Worm (Caenorhabditis elegans): ENCODE data around the gene B0273.115.

The B0273.115 gene

ce11 chrIV:5528285-5528684 lies 37.3 kb upstream of the B0273.115 start, which contains the start of gene unc-5:
unc-5 (minus strand) TSS chrIV:5528338.
- TF ChIP-seq ztf-11 (tag; optimal IDR thresholded peaks at IDR 0.05) (no peak), aly-2 (tag; optimal IDR thresholded peaks at IDR 0.05) (no peak), lin-39 (tag; optimal IDR thresholded peaks at IDR 0.05) (no peak), nhr-77 (tag; optimal IDR thresholded peaks at IDR 0.05) (no peak), nhr-12 (tag; optimal IDR thresholded peaks at IDR 0.05) (no peak), elt-3 (tag; optimal IDR thresholded peaks at IDR 0.05) (no peak), nhr-10 (tag; optimal IDR thresholded peaks at IDR 0.05) (no peak), C34F6.9 (tag; optimal IDR thresholded peaks at IDR 0.05) (no peak), mdl-1 (tag; optimal IDR thresholded peaks at IDR 0.05) (no peak), gmeb-1 (tag; optimal IDR thresholded peaks at IDR 0.05) (no peak), blmp-1 (tag; optimal IDR thresholded peaks at IDR 0.05; ENCODE audit: insufficient read depth) (no peak), nhr-21 (tag; optimal IDR thresholded peaks at IDR 0.05) (no peak), peb-1 (tag; optimal IDR thresholded peaks at IDR 0.05) (no peak), F13H6.1 (tag; optimal IDR thresholded peaks at IDR 0.05) (no peak), ceh-82 (tag; optimal IDR thresholded peaks at IDR 0.05) (no peak), ZK546.5 (tag; optimal IDR thresholded peaks at IDR 0.05) (no peak), unc-39 (tag; optimal IDR thresholded peaks at IDR 0.05) (no peak), nhr-129 (tag; optimal IDR thresholded peaks at IDR 0.05) (no peak)

- TF ChIP-seq R02D3.7 (tag; optimal IDR thresholded peaks at IDR 0.05) (no peak), ztf-4 (tag; optimal IDR thresholded peaks at IDR 0.05) (no peak), skn-1 (tag; optimal IDR thresholded peaks at IDR 0.05) (no peak), sem-4 (tag; optimal IDR thresholded peaks at IDR 0.05) (no peak), nhr-10 (tag; optimal IDR thresholded peaks at IDR 0.05) (no peak), ztf-1 (GFP tag; conservative IDR thresholded peaks at IDR 0.05) (no peak)
These were observed 35.9 kb upstream of the B0273.115 start for ce11 chrIV:5526711-5527383.

- TF ChIP-seq lin-11 (tag; optimal IDR thresholded peaks at IDR 0.05) (no peak), Y55F3AM.14 (GFP tag; optimal IDR thresholded peaks at IDR 0.05) (no peak), ztf-4 (tag; optimal IDR thresholded peaks at IDR 0.05) (no peak), sem-4 (tag; optimal IDR thresholded peaks at IDR 0.05) (no peak), mab-5 (tag; optimal IDR thresholded peaks at IDR 0.05) (peak; percentile 76), mdl-1 (tag; optimal IDR thresholded peaks at IDR 0.05) (no peak), unc-55 (GFP tag; optimal IDR thresholded peaks at IDR 0.05) (peak; percentile 93), nhr-21 (tag; optimal IDR thresholded peaks at IDR 0.05) (no peak), zag-1 (tag; optimal IDR thresholded peaks at IDR 0.05) (no peak)
These were observed 28.1 kb upstream of the B0273.115 start for ce11 chrIV:5519044-5519443.

- TF ChIP-seq nhr-12 (tag; optimal IDR thresholded peaks at IDR 0.05), result no peak
- no peak for TF ChIP-seq nhr-6 (tag; optimal IDR thresholded peaks at IDR 0.05)
- no peak for TF ChIP-seq nhr-10 (tag; optimal IDR thresholded peaks at IDR 0.05)
- TF ChIP-seq crh-2 (tag; optimal IDR thresholded peaks at IDR 0.05), result no peak
These were observed 23.8 kb upstream of the B0273.115 start for ce11 chrIV:5514789-5515188.

- TF ChIP-seq gmeb-1 (tag; optimal IDR thresholded peaks at IDR 0.05) (no peak), nhr-6 (tag; optimal IDR thresholded peaks at IDR 0.05) (no peak), zag-1 (tag; optimal IDR thresholded peaks at IDR 0.05) (no peak), sma-9 (GFP tag; optimal IDR thresholded peaks at IDR 0.05) (no peak), sma-9 (tag; optimal IDR thresholded peaks at IDR 0.05) (no peak), R02D3.7 (tag; optimal IDR thresholded peaks at IDR 0.05) (no peak), C34F6.9 (tag; optimal IDR thresholded peaks at IDR 0.05) (peak; percentile 4), lin-11 (tag; optimal IDR thresholded peaks at IDR 0.05) (no peak)
These were observed 16.8 kb upstream of the B0273.115 start for ce11 chrIV:5507754-5508153.

ce11 chrIV:5506642-5507041 lies 15.7 kb upstream of the B0273.115 start:
- TF ChIP-seq sma-3 (GFP tag; optimal IDR thresholded peaks at IDR 0.05) (no peak), dmd-4 (tag; optimal IDR thresholded peaks at IDR 0.05) (no peak), unc-39 (tag; optimal IDR thresholded peaks at IDR 0.05) (no peak), peb-1 (tag; optimal IDR thresholded peaks at IDR 0.05) (no peak), nhr-77 (tag; optimal IDR thresholded peaks at IDR 0.05) (no peak), F13H6.1 (tag; optimal IDR thresholded peaks at IDR 0.05) (no peak), ztf-4 (tag; optimal IDR thresholded peaks at IDR 0.05) (no peak), alr-1 (tag; optimal IDR thresholded peaks at IDR 0.05) (no peak), gmeb-1 (tag; optimal IDR thresholded peaks at IDR 0.05) (no peak), sma-9 (GFP tag; optimal IDR thresholded peaks at IDR 0.05) (peak; percentile 7), sma-9 (tag; optimal IDR thresholded peaks at IDR 0.05) (no peak), ztf-1 (GFP tag; conservative IDR thresholded peaks at IDR 0.05) (no peak), nhr-12 (tag; optimal IDR thresholded peaks at IDR 0.05) (no peak), lin-11 (tag; optimal IDR thresholded peaks at IDR 0.05) (no peak), unc-55 (GFP tag; optimal IDR thresholded peaks at IDR 0.05) (no peak), lsy-2 (tag; optimal IDR thresholded peaks at IDR 0.05) (no peak), nhr-11 (tag; optimal IDR thresholded peaks at IDR 0.05) (no peak), zag-1 (tag; optimal IDR thresholded peaks at IDR 0.05) (peak; percentile 12), nhr-10 (tag; optimal IDR thresholded peaks at IDR 0.05) (no peak), nhr-6 (tag; optimal IDR thresholded peaks at IDR 0.05) (no peak), mab-5 (tag; optimal IDR thresholded peaks at IDR 0.05) (peak; percentile 71), elt-1 (tag; optimal IDR thresholded peaks at IDR 0.05) (peak; percentile 20), blmp-1 (tag; optimal IDR thresholded peaks at IDR 0.05; ENCODE audit: insufficient read depth) (no peak), ama-1 (optimal IDR thresholded peaks at IDR 0.05) (no peak)
